Worm (Caenorhabditis elegans): ENCODE measurements around the gene twk-21.
A peak's percentile ranks its signal among the peaks of the same experiment; 100 is the strongest.

The twk-21 gene

ce11 chrX:16346212-16346883 lies 46.7 kb downstream of the twk-21 start (continued):
- no peak for TF ChIP-seq gei-8 (GFP tag; optimal IDR thresholded peaks at IDR 0.05)
- TF ChIP-seq ceh-32 (tag; optimal IDR thresholded peaks at IDR 0.05; ENCODE audit: poor library complexity): no peak
- no peak for TF ChIP-seq vab-7 (GFP tag; IDR thresholded peaks at IDR 0.05)
- no peak for TF ChIP-seq duxl-1 (tag; optimal IDR thresholded peaks at IDR 0.05; ENCODE audit: poor library complexity)
- TF ChIP-seq nhr-111 (GFP tag; optimal IDR thresholded peaks at IDR 0.05): no peak
- no peak for TF ChIP-seq fkh-10 (GFP tag; optimal IDR thresholded peaks at IDR 0.05)
- no peak for TF ChIP-seq spr-1 (tag; optimal IDR thresholded peaks at IDR 0.05)
- TF ChIP-seq mep-1 (tag; optimal IDR thresholded peaks at IDR 0.05): peak; percentile 24
- TF ChIP-seq unc-62 (GFP tag; optimal IDR thresholded peaks at IDR 0.05 in 1 of 2): no peak
- no peak for TF ChIP-seq unc-62 (tag; optimal IDR thresholded peaks at IDR 0.05)
- no peak for TF ChIP-seq lin-15B (tag; optimal IDR thresholded peaks at IDR 0.05)
- TF ChIP-seq nhr-28 (tag; optimal IDR thresholded peaks at IDR 0.05): no peak
- TF ChIP-seq nhr-76 (tag; optimal IDR thresholded peaks at IDR 0.05): no peak
- peak; percentile 83 for TF ChIP-seq hlh-11 (tag; optimal IDR thresholded peaks at IDR 0.05)
- no peak for TF ChIP-seq nhr-42 (GFP tag; IDR thresholded peaks at IDR 0.05)
- no peak for TF ChIP-seq zip-2 (tag; optimal IDR thresholded peaks at IDR 0.05)
- TF ChIP-seq lin-1 (GFP tag; IDR thresholded peaks at IDR 0.05): no peak
- TF ChIP-seq dve-1 (tag; optimal IDR thresholded peaks at IDR 0.05; ENCODE audit: insufficient read depth): peak; percentile 85
- TF ChIP-seq Y5F2A.4 (GFP tag; optimal IDR thresholded peaks at IDR 0.05): no peak
- no peak; the same call in 1 of the 2 replicates for TF ChIP-seq pha-4 (GFP tag; IDR thresholded peaks at IDR 0.05)
- TF ChIP-seq pha-4 (tag; optimal IDR thresholded peaks at IDR 0.05): no peak
- TF ChIP-seq set-16 (GFP tag; IDR thresholded peaks at IDR 0.05): no peak
- no peak for TF ChIP-seq ceh-82 (tag; optimal IDR thresholded peaks at IDR 0.05)
- TF ChIP-seq aly-2 (tag; optimal IDR thresholded peaks at IDR 0.05): no peak
- TF ChIP-seq spr-3 (GFP tag; optimal IDR thresholded peaks at IDR 0.05): no peak
- no peak for TF ChIP-seq dmd-8 (GFP tag; IDR thresholded peaks at IDR 0.05)
- TF ChIP-seq hif-1 (tag; optimal IDR thresholded peaks at IDR 0.05): peak in 1 of 2 experiments; percentile 79
- TF ChIP-seq zag-1 (tag; optimal IDR thresholded peaks at IDR 0.05): no peak
- peak; percentile 74 for TF ChIP-seq nhr-48 (tag; optimal IDR thresholded peaks at IDR 0.05)
- peak; percentile 77 for TF ChIP-seq tra-1 (GFP tag; IDR thresholded peaks at IDR 0.05)
- no peak for TF ChIP-seq ZK546.5 (tag; optimal IDR thresholded peaks at IDR 0.05)
- no peak for TF ChIP-seq nhr-237 (tag; optimal IDR thresholded peaks at IDR 0.05)
- TF ChIP-seq sdz-12 (GFP tag; optimal IDR thresholded peaks at IDR 0.05): no peak
- TF ChIP-seq ztf-7 (tag; optimal IDR thresholded peaks at IDR 0.05): no peak
- TF ChIP-seq ztf-11 (tag; optimal IDR thresholded peaks at IDR 0.05): no peak
- no peak for TF ChIP-seq T26A8.4 (GFP tag; IDR thresholded peaks at IDR 0.05)
- no peak for TF ChIP-seq zfp-2 (tag; optimal IDR thresholded peaks at IDR 0.05)
- TF ChIP-seq aha-1 (tag): peak; percentile 73
- TF ChIP-seq daf-16 (GFP tag; optimal IDR thresholded peaks at IDR 0.05): peak in 1 of 2 experiments; percentile 22
- peak; percentile 90 for TF ChIP-seq daf-16 (tag; optimal IDR thresholded peaks at IDR 0.05)
- no peak for TF ChIP-seq cey-2 (tag; optimal IDR thresholded peaks at IDR 0.05; ENCODE audit: borderline replicate concordance, insufficient read depth)
- TF ChIP-seq egl-43 (GFP tag; IDR thresholded peaks at IDR 0.05): no peak
- TF ChIP-seq rbr-2 (tag; optimal IDR thresholded peaks at IDR 0.05): no peak
- TF ChIP-seq pqm-1 (tag; optimal IDR thresholded peaks at IDR 0.05): peak; percentile 70
- TF ChIP-seq nhr-77 (tag; optimal IDR thresholded peaks at IDR 0.05): peak; percentile 45
- no peak for TF ChIP-seq egl-27 (tag; optimal IDR thresholded peaks at IDR 0.05)
- TF ChIP-seq lin-13 (GFP tag; optimal IDR thresholded peaks at IDR 0.05): no peak
- TF ChIP-seq daf-8 (GFP tag; IDR thresholded peaks at IDR 0.05): no peak
- TF ChIP-seq lim-7 (GFP tag; IDR thresholded peaks at IDR 0.05): no peak
- no peak for TF ChIP-seq ama-1 (optimal IDR thresholded peaks at IDR 0.05)
- TF ChIP-seq Y48G9A.11 (GFP tag; IDR thresholded peaks at IDR 0.05): no peak
- TF ChIP-seq dmd-9 (GFP tag; IDR thresholded peaks at IDR 0.05): no peak
- TF ChIP-seq snpc-4 (tag; optimal IDR thresholded peaks at IDR 0.05): no peak
